Fruit fly (Drosophila melanogaster) whole organism, embryonic: ENCODE measurements around the gene CG14930.
A peak's percentile ranks its signal among the peaks of the same experiment; 100 is the strongest.

Source experiments
- B-H2 ChIP-seq: fragments of 200-800 bp; sonication (Bioruptor generic); optimal IDR thresholded peaks from 2 replicates; lab custom pipeline; 2018; ENCODE audit warnings: missing biosample characterization, mild to moderate bottlenecking, missing genetic modification characterization
- Bdp1 ChIP-seq: fragments of 200-800 bp; sonication (Bioruptor generic); optimal IDR thresholded peaks from 3 replicates; lab custom pipeline; 2016; ENCODE audit warnings: missing biosample characterization, missing genetic modification characterization
- Blimp-1 ChIP-seq: fragments of 200-800 bp; sonication (Bioruptor generic); optimal IDR thresholded peaks from 3 replicates; lab custom pipeline; 2018; ENCODE audit warnings: missing biosample characterization, missing genetic modification characterization, mild to moderate bottlenecking, moderate library complexity, missing genetic modification reagents
- CG10366 ChIP-seq: fragments of 200-800 bp; sonication (Bioruptor generic); IDR thresholded peaks from 2 replicates; pipeline ENCODE4 v1.3.6; 2022; ENCODE audit warnings: missing biosample characterization, missing genetic modification characterization
- CG10462 ChIP-seq: fragments of 200-800 bp; sonication (Bioruptor generic); optimal IDR thresholded peaks from 2 replicates; lab custom pipeline; 2016; ENCODE audit warnings: missing biosample characterization, missing genetic modification characterization
- CG10959 ChIP-seq: fragments of 200-800 bp; sonication (Bioruptor generic); IDR thresholded peaks from 2 replicates; pipeline ENCODE4 v1.3.6; 2022; ENCODE audit warnings: missing biosample characterization, missing genetic modification characterization
- CG1233 ChIP-seq: fragments of 200-800 bp; sonication (Bioruptor generic); optimal IDR thresholded peaks from 4 replicates; lab custom pipeline; 2018; ENCODE audit warnings: missing biosample characterization, mild to moderate bottlenecking, missing genetic modification characterization
- CG14441 ChIP-seq: fragments of 200-800 bp; sonication (Bioruptor generic); IDR thresholded peaks from 2 replicates; pipeline ENCODE4 v1.3.6; 2022; ENCODE audit warnings: missing biosample characterization, missing genetic modification characterization
- CG14860 ChIP-seq: fragments of 200-800 bp; sonication (Bioruptor generic); IDR thresholded peaks from 3 replicates; pipeline ENCODE4 v1.3.6; 2022; ENCODE audit warnings: missing biosample characterization, missing genetic modification characterization; ENCODE audit not compliant: partially characterized antibody
- CG15479 ChIP-seq: fragments of 200-800 bp; sonication (Bioruptor generic); optimal IDR thresholded peaks from 3 replicates; lab custom pipeline; 2019; ENCODE audit warnings: missing biosample characterization, mild to moderate bottlenecking, missing genetic modification characterization, moderate library complexity
- CG17361 ChIP-seq: fragments of 200-800 bp; sonication (Bioruptor generic); IDR thresholded peaks from 3 replicates; pipeline ENCODE4 v1.3.6; 2022; ENCODE audit warnings: missing biosample characterization, missing genetic modification characterization
- CG17829 ChIP-seq: fragments of 200-800 bp; optimal IDR thresholded peaks from 2 replicates; lab custom pipeline; 2019; ENCODE audit warnings: missing biosample characterization, mild to moderate bottlenecking, missing genetic modification characterization, moderate library complexity
- CG33557 ChIP-seq: fragments of 200-800 bp; sonication (Bioruptor generic); optimal IDR thresholded peaks from 2 replicates; lab custom pipeline; 2019; ENCODE audit warnings: missing biosample characterization, mild to moderate bottlenecking, missing genetic modification characterization, moderate library complexity
- CG3407 ChIP-seq: fragments of 200-800 bp; sonication (Bioruptor generic); optimal IDR thresholded peaks from 2 replicates; lab custom pipeline; 2018; ENCODE audit warnings: missing biosample characterization, mild to moderate bottlenecking, missing genetic modification characterization
- CG4424 ChIP-seq: fragments of 200-800 bp; sonication (Bioruptor generic); optimal IDR thresholded peaks from 3 replicates; lab custom pipeline; 2016; ENCODE audit warnings: missing biosample characterization, missing genetic modification characterization
- CG4730 ChIP-seq: fragments of 200-800 bp; sonication (Bioruptor generic); IDR thresholded peaks from 2 replicates; pipeline ENCODE4 v1.3.6; 2022; ENCODE audit warnings: missing biosample characterization, missing genetic modification characterization
- CG5953 ChIP-seq: fragments of 200-800 bp; sonication (Bioruptor generic); IDR thresholded peaks from 2 replicates; pipeline ENCODE4 v1.3.6; 2022; ENCODE audit warnings: missing biosample characterization, missing genetic modification characterization
- CG7839 ChIP-seq: fragments of 200-800 bp; sonication (Bioruptor generic); optimal IDR thresholded peaks from 3 replicates; lab custom pipeline; 2018; ENCODE audit warnings: missing biosample characterization, mild to moderate bottlenecking, missing genetic modification characterization, moderate library complexity
- CG7987 ChIP-seq: fragments of 200-800 bp; sonication (Bioruptor generic); optimal IDR thresholded peaks from 2 replicates; lab custom pipeline; 2018; ENCODE audit warnings: missing biosample characterization, mild to moderate bottlenecking, missing genetic modification characterization, moderate library complexity
- CoRest ChIP-seq: fragments of 200-800 bp; sonication (Bioruptor generic); optimal IDR thresholded peaks from 3 replicates; lab custom pipeline; 2018; ENCODE audit warnings: missing biosample characterization, mild to moderate bottlenecking, missing genetic modification characterization, moderate library complexity
- CrebB ChIP-seq: fragments of 200-800 bp; sonication (Bioruptor generic); optimal IDR thresholded peaks from 3 replicates; lab custom pipeline; 2018; ENCODE audit warnings: missing biosample characterization, mild to moderate bottlenecking, missing genetic modification characterization
- Hand ChIP-seq: fragments of 200-800 bp; sonication (Bioruptor generic); optimal IDR thresholded peaks from 2 replicates; lab custom pipeline; 2017; ENCODE audit warnings: mild to moderate bottlenecking, missing biosample characterization, missing genetic modification reagents, missing genetic modification characterization
- Hr39 ChIP-seq: fragments of >200 bp; optimal IDR thresholded peaks from 2 replicates; lab custom pipeline; 2017
- Hr78 ChIP-seq, 2 experiments: fragments of 200-800 bp in 1 of 2; fragments of >200 bp in 1 of 2; sonication (Bioruptor generic) in 1 of 2; optimal IDR thresholded peaks; 2 replicates each; lab custom pipeline; 2017 to 2019; ENCODE audit warnings: missing biosample characterization in 2 of 2, missing genetic modification characterization in 2 of 2, mild to moderate bottlenecking in 1 of 2, moderate library complexity in 1 of 2
- Ptx1 ChIP-seq: fragments of 200-800 bp; sonication (Bioruptor generic); IDR thresholded peaks from 2 replicates; pipeline ENCODE4 v1.3.6; 2022; ENCODE audit warnings: missing biosample characterization, missing genetic modification characterization
- Spps ChIP-seq: fragments of 200-800 bp; sonication (Bioruptor generic); optimal IDR thresholded peaks from 2 replicates; lab custom pipeline; 2018; ENCODE audit warnings: missing biosample characterization, mild to moderate bottlenecking, missing genetic modification characterization
- Sry-β ChIP-seq: fragments of 200-800 bp; sonication (Bioruptor generic); optimal IDR thresholded peaks from 2 replicates; lab custom pipeline; 2018; ENCODE audit warnings: missing biosample characterization, mild to moderate bottlenecking, missing genetic modification characterization, moderate library complexity
- YL-1 ChIP-seq: fragments of 200-800 bp; sonication (Bioruptor generic); optimal IDR thresholded peaks from 3 replicates; lab custom pipeline; 2017; ENCODE audit warnings: missing biosample characterization, mild to moderate bottlenecking, missing genetic modification characterization
- chif ChIP-seq, 2 experiments: fragments of 200-800 bp; sonication (Bioruptor generic); optimal IDR thresholded peaks; 3 replicates each; lab custom pipeline; 2016; ENCODE audit warnings: missing biosample characterization in 2 of 2, missing genetic modification characterization in 2 of 2
- chinmo ChIP-seq: fragments of 200-800 bp; sonication (Bioruptor generic); IDR thresholded peaks from 4 replicates; pipeline ENCODE4 v1.3.6; 2022; ENCODE audit warnings: missing biosample characterization, missing genetic modification characterization; ENCODE audit not compliant: partially characterized antibody
- corto ChIP-seq: fragments of 200-800 bp; sonication (Bioruptor generic); optimal IDR thresholded peaks from 2 replicates; lab custom pipeline; 2016; ENCODE audit warnings: missing biosample characterization, mild to moderate bottlenecking, missing genetic modification characterization, moderate library complexity
- crp ChIP-seq, 2 experiments: fragments of 200-800 bp; sonication (Bioruptor generic); optimal IDR thresholded peaks; 2 replicates in 1 of 2; 3 replicates in 1 of 2; lab custom pipeline; 2017; ENCODE audit warnings: missing biosample characterization in 2 of 2, missing genetic modification characterization in 2 of 2, mild to moderate bottlenecking in 1 of 2, moderate library complexity in 1 of 2
- dm ChIP-seq: fragments of 200-800 bp; sonication (Bioruptor generic); optimal IDR thresholded peaks from 3 replicates; lab custom pipeline; 2016; ENCODE audit warnings: missing biosample characterization, missing genetic modification characterization
- fru ChIP-seq: fragments of >200 bp; optimal IDR thresholded peaks from 2 replicates; lab custom pipeline; 2017
- grau ChIP-seq: fragments of 200-800 bp; optimal IDR thresholded peaks from 3 replicates; lab custom pipeline; 2019; ENCODE audit warnings: missing biosample characterization, mild to moderate bottlenecking, missing genetic modification characterization, moderate library complexity
- hkb ChIP-seq, 2 experiments: fragments of 200-800 bp in 1 of 2; fragments of >200 bp in 1 of 2; sonication (Bioruptor generic) in 1 of 2; IDR thresholded peaks in 1 of 2; optimal IDR thresholded peaks in 1 of 2; 2 replicates each; pipeline versions ENCODE4 v1.3.6 to Lab custom; 2017 to 2022; ENCODE audit warnings: missing biosample characterization in 1 of 2, missing genetic modification characterization in 1 of 2
- kah ChIP-seq: fragments of 200-800 bp; sonication (Bioruptor generic); optimal IDR thresholded peaks from 2 replicates; lab custom pipeline; 2018; ENCODE audit warnings: missing biosample characterization, mild to moderate bottlenecking, missing genetic modification characterization
- klu ChIP-seq: fragments of 200-800 bp; sonication (Bioruptor generic); IDR thresholded peaks from 2 replicates; pipeline ENCODE4 v1.3.6; 2022; ENCODE audit warnings: missing biosample characterization, missing genetic modification characterization
- kni ChIP-seq: fragments of 200-800 bp; sonication (Bioruptor generic); optimal IDR thresholded peaks from 3 replicates; lab custom pipeline; 2017; ENCODE audit warnings: mild to moderate bottlenecking, missing biosample characterization, missing genetic modification reagents, missing genetic modification characterization
- knrl ChIP-seq: fragments of 200-800 bp; sonication (Bioruptor generic); IDR thresholded peaks from 3 replicates; pipeline ENCODE4 v1.3.6; 2022; ENCODE audit warnings: missing biosample characterization, missing genetic modification characterization; ENCODE audit not compliant: partially characterized antibody
- lilli ChIP-seq: fragments of 200-800 bp; sonication (Bioruptor generic); optimal IDR thresholded peaks from 3 replicates; lab custom pipeline; 2016; ENCODE audit warnings: missing biosample characterization, missing genetic modification characterization
- lola ChIP-seq, 3 experiments: fragments of >200 bp in 2 of 3; fragments of 200-800 bp in 1 of 3; sonication (Bioruptor generic) in 1 of 3; optimal IDR thresholded peaks; 2 replicates each; lab custom pipeline; 2017 to 2019; ENCODE audit warnings: missing biosample characterization in 3 of 3, missing genetic modification characterization in 3 of 3, mild to moderate bottlenecking in 1 of 3, moderate library complexity in 1 of 3
- mam ChIP-seq: fragments of 200-800 bp; sonication (Bioruptor generic); optimal IDR thresholded peaks from 3 replicates; lab custom pipeline; 2016; ENCODE audit warnings: missing biosample characterization, missing genetic modification characterization
- ranshi ChIP-seq: fragments of 200-800 bp; sonication (Bioruptor generic); IDR thresholded peaks from 2 replicates; pipeline ENCODE4 v1.3.6; 2022; ENCODE audit warnings: missing biosample characterization, missing genetic modification characterization
- ro ChIP-seq: fragments of 200-800 bp; sonication (Bioruptor generic); IDR thresholded peaks from 2 replicates; pipeline ENCODE4 v1.3.6; 2022; ENCODE audit warnings: missing biosample characterization, missing genetic modification characterization
- scrt ChIP-seq: fragments of 200-800 bp; sonication (Bioruptor generic); optimal IDR thresholded peaks from 2 replicates; lab custom pipeline; 2018; ENCODE audit warnings: missing biosample characterization, mild to moderate bottlenecking, missing genetic modification characterization, moderate library complexity
- slp2 ChIP-seq: fragments of 200-800 bp; sonication (Bioruptor generic); optimal IDR thresholded peaks from 2 replicates; lab custom pipeline; 2016; ENCODE audit warnings: missing biosample characterization, missing genetic modification characterization
- sna ChIP-seq: fragments of 200-800 bp; sonication (Bioruptor generic); IDR thresholded peaks from 2 replicates; pipeline ENCODE4 v1.3.6; 2022; ENCODE audit warnings: missing biosample characterization, missing genetic modification characterization; ENCODE audit not compliant: partially characterized antibody
- stwl ChIP-seq: fragments of 200-800 bp; sonication (Bioruptor generic); optimal IDR thresholded peaks from 3 replicates; lab custom pipeline; 2018; ENCODE audit warnings: missing biosample characterization, mild to moderate bottlenecking, missing genetic modification characterization, moderate library complexity
- ttk ChIP-seq: fragments of 200-800 bp; sonication (Bioruptor generic); IDR thresholded peaks from 2 replicates; pipeline ENCODE4 v2.1.2; 2022; ENCODE audit warnings: missing biosample characterization, missing genetic modification characterization

CG14930 gene

dm6 chr2L:11498839-11499238, 22.2 kb downstream of the CG14930 start, which contains the start of gene Cog8 (continued):
- TF ChIP-seq slp2 (GFP tag; lab: Kevin White, UChicago) (no peak), kni (GFP tag; lab: Kevin White, UChicago) (no peak), CoRest (tag; lab: Kevin White, UChicago) (peak; percentile 79), Hand (no peak), ranshi (GFP tag; lab: Robert Waterston, UW) (no peak; the same call in 1 of the 2 replicates), Hr78 (GFP tag; optimal IDR thresholded peaks at IDR 0.05; lab: Kevin White, UChicago) (no peak), Hr39 (no peak), Bdp1 (no peak), CG4730 (GFP tag; lab: Robert Waterston, UW) (no peak; the same call in 1 of the 2 replicates), kah (GFP tag; lab: Kevin White, UChicago) (no peak), ro (no peak), CrebB (tag; lab: Kevin White, UChicago) (no peak), CG4424 (peak; percentile 30), CG5953 (GFP tag; lab: Robert Waterston, UW) (no peak), Sry-β (no peak), scrt (GFP tag; lab: Kevin White, UChicago) (no peak), knrl (GFP tag; lab: Robert Waterston, UW) (no peak), CG10366 (GFP tag; lab: Robert Waterston, UW) (no peak), CG33557 (GFP tag; lab: Kevin White, UChicago) (peak; percentile 17), grau (tag; lab: Kevin White, UChicago) (peak; percentile 37), chinmo (GFP tag; lab: Robert Waterston, UW) (no peak), Blimp-1 (GFP tag; lab: Kevin White, UChicago) (peak; percentile 21), YL-1 (peak; percentile 35), fru (lab: Kevin White, UChicago) (no peak), CG7987 (GFP tag; lab: Kevin White, UChicago) (no peak), corto (GFP tag; lab: Kevin White, UChicago) (no peak), Spps (tag; lab: Kevin White, UChicago) (no peak), CG7839 (peak; percentile 34), CG14860 (GFP tag; lab: Robert Waterston, UW) (no peak), CG10462 (GFP tag; lab: Kevin White, UChicago) (peak; percentile 24), hkb (optimal IDR thresholded peaks at IDR 0.05; lab: Kevin White, UChicago) (no peak), hkb (GFP tag; IDR thresholded peaks at IDR 0.05; lab: Robert Waterston, UW) (no peak), lilli (GFP tag; lab: Kevin White, UChicago) (peak; percentile 74), sna (GFP tag; lab: Robert Waterston, UW) (no peak), CG1233 (GFP tag; lab: Kevin White, UChicago) (no peak), CG10959 (GFP tag; lab: Robert Waterston, UW) (no peak), lola (GFP tag; optimal IDR thresholded peaks at IDR 0.05; lab: Kevin White, UChicago) (peak in 1 of 3 experiments; percentile 46), klu (GFP tag; lab: Robert Waterston, UW) (no peak), mam (peak; percentile 73), CG17829 (tag; lab: Kevin White, UChicago) (peak; percentile 53), ttk (GFP tag; lab: Robert Waterston, UW) (no peak), B-H2 (GFP tag; lab: Kevin White, UChicago) (no peak), dm (GFP tag; lab: Kevin White, UChicago) (peak; percentile 10), crp (GFP tag; optimal IDR thresholded peaks at IDR 0.05; lab: Kevin White, UChicago) (peak; percentile 97), stwl (peak; percentile 59), CG17361 (GFP tag; lab: Robert Waterston, UW) (peak; percentile 46; the same call in 1 of the 3 replicates), CG15479 (no peak), CG14441 (GFP tag; lab: Robert Waterston, UW) (0 out of 2 replicates have a peak, but pooled peaks have one; percentile 15), chif (GFP tag; optimal IDR thresholded peaks at IDR 0.05; lab: Kevin White, UChicago) (peak; percentile 42 to 52), CG3407 (GFP tag; lab: Kevin White, UChicago) (no peak), Ptx1 (no peak)
